Worm (Caenorhabditis elegans) whole organism, mixed stage, embryonic: ENCODE data around the gene fkh-2.

Experiments used
- bed-3 ChIP-seq: fragments of 200-800 bp; sonication (Bioruptor generic); optimal IDR thresholded peaks from 3 replicates; lab custom pipeline; 2018; ENCODE audit warnings: mild to moderate bottlenecking, missing genetic modification characterization, moderate library complexity, missing compliant biosample characterization
- blmp-1 ChIP-seq: fragments of 150-350 bp; optimal IDR thresholded peaks from 2 replicates; lab custom pipeline; 2014; ENCODE audit warnings: missing biosample characterization, missing genetic modification characterization
- ceh-39 ChIP-seq: fragments of 150-350 bp; optimal IDR thresholded peaks from 2 replicates; lab custom pipeline; 2014; ENCODE audit warnings: missing biosample characterization, missing genetic modification characterization
- ceh-43 ChIP-seq: fragments of 200-800 bp; sonication (Bioruptor generic); optimal IDR thresholded peaks from 2 replicates; lab custom pipeline; 2018; ENCODE audit warnings: mild to moderate bottlenecking, missing genetic modification characterization, moderate library complexity, missing compliant biosample characterization
- ceh-83 ChIP-seq: fragments of 200-800 bp; sonication (Bioruptor generic); optimal IDR thresholded peaks from 2 replicates; lab custom pipeline; 2018; ENCODE audit warnings: mild to moderate bottlenecking, missing genetic modification characterization, missing compliant biosample characterization
- ces-1 ChIP-seq: fragments of 150-350 bp; optimal IDR thresholded peaks from 2 replicates; lab custom pipeline; 2014; ENCODE audit warnings: missing biosample characterization, missing genetic modification reagents, missing genetic modification characterization
- cnd-1 ChIP-seq: fragments of 200-800 bp; sonication (Bioruptor generic); optimal IDR thresholded peaks from 2 replicates; lab custom pipeline; 2018; ENCODE audit warnings: mild to moderate bottlenecking, missing genetic modification characterization, missing compliant biosample characterization
- drap-1 ChIP-seq: fragments of 200-800 bp; sonication (Bioruptor generic); optimal IDR thresholded peaks from 3 replicates; lab custom pipeline; 2018; ENCODE audit warnings: mild to moderate bottlenecking, missing genetic modification characterization, missing compliant biosample characterization
- elt-1 ChIP-seq: sonication (generic microtip); optimal IDR thresholded peaks from 2 replicates; lab custom pipeline; 2017; ENCODE audit warnings: missing genetic modification characterization, mild to moderate bottlenecking, missing compliant biosample characterization, antibody characterized with exemption, moderate library complexity, borderline replicate concordance; ENCODE audit not compliant: insufficient read depth
- elt-3 ChIP-seq: fragments of 150-350 bp; optimal IDR thresholded peaks from 2 replicates; lab custom pipeline; 2014; ENCODE audit warnings: missing biosample characterization, missing genetic modification characterization
- flh-1 ChIP-seq: fragments of 200-800 bp; sonication (Bioruptor generic); optimal IDR thresholded peaks from 2 replicates; lab custom pipeline; 2018; ENCODE audit warnings: mild to moderate bottlenecking, missing genetic modification characterization, moderate library complexity, missing compliant biosample characterization
- hlh-1 ChIP-seq: fragments of 150-350 bp; optimal IDR thresholded peaks from 2 replicates; lab custom pipeline; 2014; ENCODE audit warnings: missing biosample characterization, missing genetic modification reagents, missing genetic modification characterization
- lin-13 ChIP-seq: fragments of 150-350 bp; optimal IDR thresholded peaks from 2 replicates; lab custom pipeline; 2014; ENCODE audit warnings: missing biosample characterization, missing genetic modification characterization
- lin-32 ChIP-seq: fragments of 200-800 bp; sonication (Bioruptor generic); optimal IDR thresholded peaks from 2 replicates; lab custom pipeline; 2018; ENCODE audit warnings: mild to moderate bottlenecking, missing genetic modification characterization, missing compliant biosample characterization
- lsy-2 ChIP-seq: fragments of 150-350 bp; optimal IDR thresholded peaks from 2 replicates; lab custom pipeline; 2014; ENCODE audit warnings: missing biosample characterization, missing genetic modification characterization
- mab-5 ChIP-seq: fragments of 150-350 bp; optimal IDR thresholded peaks from 2 replicates; lab custom pipeline; 2014; ENCODE audit warnings: missing biosample characterization, missing genetic modification characterization
- mep-1 ChIP-seq: fragments of 150-350 bp; optimal IDR thresholded peaks from 2 replicates; lab custom pipeline; 2017; ENCODE audit warnings: missing biosample characterization, missing genetic modification reagents, missing genetic modification characterization, inconsistent platforms
- mls-2 ChIP-seq: sonication (generic microtip); optimal IDR thresholded peaks from 2 replicates; lab custom pipeline; 2016; ENCODE audit warnings: mild to moderate bottlenecking, missing genetic modification characterization, moderate library complexity, missing compliant biosample characterization
- nhr-12 ChIP-seq: fragments of 150-350 bp; optimal IDR thresholded peaks from 2 replicates; lab custom pipeline; 2014; ENCODE audit warnings: missing biosample characterization, missing genetic modification characterization
- nhr-2 ChIP-seq: fragments of 150-350 bp; optimal IDR thresholded peaks from 2 replicates; lab custom pipeline; 2014; ENCODE audit warnings: missing biosample characterization, missing genetic modification characterization
- nhr-237 ChIP-seq: fragments of 150-350 bp; optimal IDR thresholded peaks from 2 replicates; lab custom pipeline; 2014; ENCODE audit warnings: missing biosample characterization, missing genetic modification characterization
- nhr-28 ChIP-seq: fragments of 150-350 bp; optimal IDR thresholded peaks from 2 replicates; lab custom pipeline; 2014; ENCODE audit warnings: missing biosample characterization, missing genetic modification characterization
- nhr-76 ChIP-seq: sonication (generic microtip); optimal IDR thresholded peaks from 2 replicates; lab custom pipeline; 2017; ENCODE audit warnings: missing biosample characterization, missing genetic modification characterization
- pha-4 ChIP-seq: fragments of 150-350 bp; optimal IDR thresholded peaks from 2 replicates; lab custom pipeline; 2018; ENCODE audit warnings: missing biosample characterization, missing genetic modification reagents, missing genetic modification characterization
- sem-2 ChIP-seq: fragments of 200-800 bp; sonication (Bioruptor generic); optimal IDR thresholded peaks from 2 replicates; lab custom pipeline; 2018; ENCODE audit warnings: mild to moderate bottlenecking, missing genetic modification characterization, missing compliant biosample characterization
- snpc-4 ChIP-seq: fragments of 150-350 bp; optimal IDR thresholded peaks from 2 replicates; lab custom pipeline; 2014; ENCODE audit warnings: missing biosample characterization, missing genetic modification characterization
- sptf-1 ChIP-seq: sonication (generic microtip); optimal IDR thresholded peaks from 2 replicates; lab custom pipeline; 2017; ENCODE audit warnings: mild to moderate bottlenecking, missing genetic modification characterization, moderate library complexity, missing compliant biosample characterization
- tbx-8 ChIP-seq: fragments of 200-800 bp; sonication (Bioruptor generic); optimal IDR thresholded peaks from 2 replicates; lab custom pipeline; 2018; ENCODE audit warnings: mild to moderate bottlenecking, missing genetic modification characterization, moderate library complexity, missing compliant biosample characterization
- unc-120 ChIP-seq: sonication (generic microtip); optimal IDR thresholded peaks from 2 replicates; lab custom pipeline; 2017; ENCODE audit warnings: missing genetic modification characterization, missing compliant biosample characterization; ENCODE audit not compliant: poor library complexity, severe bottlenecking
- unc-62 ChIP-seq: fragments of 150-350 bp; optimal IDR thresholded peaks from 2 replicates; lab custom pipeline; 2014; ENCODE audit warnings: missing biosample characterization, missing genetic modification reagents, missing genetic modification characterization
- zip-8 ChIP-seq: fragments of 150-350 bp; optimal IDR thresholded peaks from 2 replicates; lab custom pipeline; 2014; ENCODE audit warnings: missing biosample characterization, missing genetic modification characterization
- ztf-11 ChIP-seq: fragments of 150-350 bp; optimal IDR thresholded peaks from 2 replicates; lab custom pipeline; 2014; ENCODE audit warnings: missing biosample characterization, missing genetic modification characterization

Gene fkh-2

DNA sequence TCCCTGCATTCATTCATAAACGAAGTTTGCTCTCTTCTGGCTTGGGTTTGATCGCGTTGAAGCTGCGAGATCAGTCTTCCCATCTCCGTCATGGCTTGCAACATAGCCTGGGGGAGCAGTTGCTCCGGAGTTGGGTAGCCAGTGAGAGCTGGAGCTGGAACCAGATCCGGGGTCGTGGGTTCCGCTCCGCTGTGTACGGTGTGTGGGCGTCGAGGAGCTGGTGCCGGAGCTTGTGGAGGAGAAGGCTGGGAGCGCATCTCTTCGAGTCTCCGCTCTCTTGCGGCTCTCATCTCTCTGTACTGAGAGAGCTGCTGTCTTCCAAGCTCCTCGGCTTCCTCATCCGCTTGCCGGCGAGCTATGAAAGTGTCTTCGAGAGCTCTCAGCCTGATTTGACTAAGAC, 10.3 kb upstream of the fkh-2 start:
- no peak for TF ChIP-seq zip-8 (tag; lab: Kevin White, UChicago)
- no peak for TF ChIP-seq ceh-43
- TF ChIP-seq unc-120, result no peak
- no peak for TF ChIP-seq blmp-1 (tag; lab: Kevin White, UChicago)
- TF ChIP-seq cnd-1, result no peak
- no peak for TF ChIP-seq drap-1 (GFP tag; lab: Kevin White, UChicago)
- TF ChIP-seq elt-3, result no peak
- no peak for TF ChIP-seq nhr-237 (tag; lab: Kevin White, UChicago)
- no peak for TF ChIP-seq mab-5 (tag; lab: Kevin White, UChicago)
- no peak for TF ChIP-seq ceh-83 (GFP tag; lab: Kevin White, UChicago)
- no peak for TF ChIP-seq ceh-39 (tag; lab: Kevin White, UChicago)
- TF ChIP-seq mls-2 (tag; lab: Kevin White, UChicago), result no peak
- no peak for TF ChIP-seq pha-4
- no peak for TF ChIP-seq flh-1

DNA sequence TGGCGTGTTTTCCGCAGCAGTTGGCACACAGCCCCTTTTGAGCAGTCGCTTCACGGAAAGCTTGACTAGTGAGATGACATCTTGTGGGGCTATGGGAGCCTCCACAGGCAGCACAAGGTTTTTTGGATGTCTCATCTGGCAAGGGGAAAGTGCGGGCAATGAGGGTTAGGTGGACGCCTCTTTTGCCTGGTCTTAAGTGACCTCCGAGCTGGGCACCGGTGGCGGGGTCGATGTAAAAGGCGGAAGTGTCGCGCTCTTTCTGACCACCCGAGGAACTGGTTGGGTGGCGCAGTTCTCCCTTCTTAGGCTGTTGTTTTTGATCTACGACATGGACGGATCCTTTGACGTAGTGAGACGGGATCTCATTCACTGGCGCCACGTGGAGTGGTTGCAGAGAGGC, 9.2 kb upstream of the fkh-2 start:
- TF ChIP-seq unc-62 (GFP tag; lab: Kevin White, UChicago) (no peak), pha-4 (no peak), ztf-11 (tag; lab: Kevin White, UChicago) (no peak), nhr-28 (tag; lab: Kevin White, UChicago) (no peak), hlh-1 (tag; lab: Kevin White, UChicago) (no peak), nhr-76 (tag; lab: Kevin White, UChicago) (no peak), lsy-2 (no peak), blmp-1 (tag; lab: Kevin White, UChicago) (no peak), zip-8 (tag; lab: Kevin White, UChicago) (no peak), mab-5 (tag; lab: Kevin White, UChicago) (no peak), sem-2 (GFP tag; lab: Kevin White, UChicago) (no peak), ceh-39 (tag; lab: Kevin White, UChicago) (no peak)

DNA sequence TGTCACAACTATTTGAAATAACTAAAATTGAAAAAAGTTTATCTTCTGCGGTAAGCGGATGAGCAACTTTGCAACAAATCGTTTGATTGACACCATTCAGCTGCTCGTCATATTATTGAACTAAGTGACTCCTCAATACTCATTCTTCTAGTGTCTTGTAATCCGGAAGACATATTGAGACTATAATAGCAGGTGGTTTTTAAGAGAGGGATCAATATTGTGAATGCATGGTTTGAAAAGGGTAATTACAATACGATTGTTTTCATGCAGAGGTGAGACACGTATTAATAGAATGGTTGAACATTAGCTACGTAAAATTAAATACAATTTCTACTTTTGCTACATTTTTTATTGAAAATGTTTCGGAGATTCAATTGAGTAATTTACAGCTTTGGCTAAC, 1.1 kb upstream of the fkh-2 start:
- TF ChIP-seq unc-62 (GFP tag; lab: Kevin White, UChicago), result no peak
- TF ChIP-seq nhr-12, result no peak
- TF ChIP-seq, all 35 proteins: peak for 0

DNA sequence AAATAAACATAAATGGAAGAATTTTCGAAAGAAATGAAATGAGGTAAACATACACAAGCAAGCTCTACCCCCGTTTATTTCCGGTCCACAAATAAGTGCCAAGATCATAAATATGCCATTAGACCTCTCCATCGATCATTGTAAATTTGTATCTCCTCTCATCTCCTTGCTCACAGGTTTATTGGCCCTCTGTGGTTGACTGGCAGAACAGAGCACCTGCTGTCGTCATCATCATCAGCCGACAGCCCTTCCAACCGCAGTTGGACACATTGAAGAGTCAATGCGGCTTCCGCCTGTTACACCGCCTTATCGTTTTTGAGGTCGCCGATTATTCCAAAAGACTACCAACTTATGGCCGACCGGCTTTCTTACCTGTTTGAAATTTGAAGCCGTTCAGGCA, 3.5 kb downstream of the fkh-2 start:
- TF ChIP-seq nhr-237 (tag; lab: Kevin White, UChicago), result no peak
- TF ChIP-seq unc-62 (GFP tag; lab: Kevin White, UChicago), result peak; percentile 85
- TF ChIP-seq tbx-8, result no peak
- no peak for TF ChIP-seq lin-13
- TF ChIP-seq nhr-2 (tag; lab: Kevin White, UChicago), result peak; percentile 66
- TF ChIP-seq hlh-1 (tag; lab: Kevin White, UChicago), result peak; percentile 88
- TF ChIP-seq elt-1 (tag; lab: Kevin White, UChicago), result no peak

DNA sequence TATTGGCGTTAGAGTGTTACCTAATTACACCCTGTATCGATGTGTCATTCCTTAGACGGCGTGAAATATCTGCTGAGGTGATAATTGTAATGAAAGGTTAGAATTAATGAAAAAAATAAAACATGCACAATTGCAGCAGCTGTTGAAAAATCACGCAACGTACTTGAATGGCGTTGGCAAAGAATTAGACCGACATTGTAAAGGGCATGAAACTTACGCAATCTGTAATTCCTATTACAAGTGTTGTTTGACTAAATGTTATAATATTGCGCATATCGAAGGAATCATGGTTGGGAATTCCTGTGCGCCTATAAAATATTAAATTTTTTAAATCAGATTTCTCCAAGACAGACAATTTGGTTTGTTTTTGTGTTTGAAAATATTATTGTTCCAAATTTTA, 8.4 kb downstream of the fkh-2 start, which contains the start of gene tag-18:
Gene tag-18, minus strand, starts transcription at position 305 of the 400 bp plus-strand sequence.
- TF ChIP-seq nhr-2 (tag; lab: Kevin White, UChicago), result peak; percentile 82
- peak; percentile 86 for TF ChIP-seq zip-8 (tag; lab: Kevin White, UChicago)
- no peak for TF ChIP-seq ztf-11 (tag; lab: Kevin White, UChicago)

DNA sequence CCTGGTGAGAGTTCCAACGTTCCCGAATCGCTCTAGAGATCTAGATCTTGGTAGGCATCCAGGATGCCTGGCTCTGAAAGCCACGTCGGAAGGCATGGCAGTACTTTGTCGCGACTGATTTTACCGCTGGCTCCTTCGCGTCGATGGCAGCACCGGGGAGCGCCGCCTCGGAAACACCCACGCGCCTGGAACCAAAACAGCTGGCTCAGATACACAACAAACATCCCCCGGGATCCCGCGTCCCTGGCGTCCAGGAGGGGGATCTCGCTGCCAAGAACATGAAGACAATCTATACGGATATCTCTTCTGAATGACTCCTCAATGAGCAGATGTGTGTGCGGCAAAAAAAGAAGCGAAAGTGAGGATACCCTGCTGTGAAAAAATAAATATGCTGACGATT, 8.8 kb downstream of the fkh-2 start:
- TF ChIP-seq bed-3 (GFP tag; lab: Kevin White, UChicago), result no peak
- peak; percentile 73 for TF ChIP-seq hlh-1 (tag; lab: Kevin White, UChicago)
- no peak for TF ChIP-seq mep-1 (tag; lab: Kevin White, UChicago)
- TF ChIP-seq unc-120, result no peak

DNA sequence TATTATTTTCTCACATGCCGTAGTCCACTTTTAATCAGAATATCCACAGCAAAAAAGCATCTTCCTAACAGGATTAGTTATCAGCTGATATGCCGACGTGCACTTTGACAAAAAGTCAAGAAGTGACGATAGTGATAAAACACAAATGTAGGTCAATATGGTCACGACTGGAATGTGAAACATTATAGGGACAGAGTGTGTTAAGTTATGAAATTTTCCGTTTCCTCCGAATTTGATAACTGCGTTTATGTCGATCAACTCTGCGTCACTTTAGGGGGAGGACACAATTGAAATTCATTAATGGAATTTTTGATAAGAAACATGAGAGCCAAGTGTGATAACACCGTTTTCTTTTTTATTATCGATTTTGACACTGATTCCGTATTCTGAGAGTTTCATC, 13.2 kb downstream of the fkh-2 start, which contains the start of gene aex-4:
Gene aex-4, plus strand, starts transcription at position 312 of the 400 bp plus-strand sequence.
- TF ChIP-seq bed-3 (GFP tag; lab: Kevin White, UChicago), result no peak
- no peak for TF ChIP-seq sptf-1
- no peak for TF ChIP-seq drap-1 (GFP tag; lab: Kevin White, UChicago)
- no peak for TF ChIP-seq pha-4
- TF ChIP-seq nhr-2 (tag; lab: Kevin White, UChicago), result no peak
- TF ChIP-seq nhr-12, result no peak
- no peak for TF ChIP-seq snpc-4
- TF ChIP-seq lin-32 (GFP tag; lab: Kevin White, UChicago), result no peak
- no peak for TF ChIP-seq elt-3
- no peak for TF ChIP-seq mls-2 (tag; lab: Kevin White, UChicago)
- no peak for TF ChIP-seq blmp-1 (tag; lab: Kevin White, UChicago)
- TF ChIP-seq ceh-43, result no peak
- TF ChIP-seq unc-120, result no peak
- no peak for TF ChIP-seq sem-2 (GFP tag; lab: Kevin White, UChicago)
- no peak for TF ChIP-seq unc-62 (GFP tag; lab: Kevin White, UChicago)
- TF ChIP-seq flh-1, result no peak
- TF ChIP-seq ces-1, result no peak
- no peak for TF ChIP-seq mep-1 (tag; lab: Kevin White, UChicago)
- no peak for TF ChIP-seq ceh-83 (GFP tag; lab: Kevin White, UChicago)
